Worm (Caenorhabditis elegans): ENCODE measurements around the gene T02C1.1.

- TF ChIP-seq mec-3 (tag; optimal IDR thresholded peaks at IDR 0.05; ENCODE audit: borderline replicate concordance) (no peak), dmd-4 (tag; optimal IDR thresholded peaks at IDR 0.05; ENCODE audit: borderline replicate concordance) (no peak), K02D7.2 (tag; optimal IDR thresholded peaks at IDR 0.05) (no peak), ceh-6 (GFP tag; optimal IDR thresholded peaks at IDR 0.05) (no peak), ztf-16 (tag; optimal IDR thresholded peaks at IDR 0.05) (no peak)
Measured at ce11 chrIII:9255801-9256200, 8.5 kb downstream of the T02C1.1 start.

All from whole organism, late embryonic.